Fruit fly (Drosophila melanogaster) whole organism, embryonic: ENCODE measurements around the gene Cad88C.
A peak's percentile ranks its signal among the peaks of the same experiment; 100 is the strongest.

Experiments
- Ada2b ChIP-seq: fragments of 200-800 bp; sonication (Bioruptor generic); IDR thresholded peaks from 2 replicates; pipeline ENCODE4 v1.3.6; 2022; ENCODE audit warnings: missing biosample characterization, missing genetic modification characterization
- Antp ChIP-seq: fragments of 200-800 bp; sonication (Bioruptor generic); optimal IDR thresholded peaks from 3 replicates; lab custom pipeline; 2016; ENCODE audit warnings: missing biosample characterization, missing genetic modification characterization
- Bgb ChIP-seq: fragments of 200-800 bp; sonication (Bioruptor generic); IDR thresholded peaks from 2 replicates; pipeline ENCODE4 v1.3.6; 2022; ENCODE audit warnings: missing biosample characterization, missing genetic modification characterization; ENCODE audit not compliant: partially characterized antibody
- CG10147 ChIP-seq: fragments of 200-800 bp; sonication (Bioruptor generic); optimal IDR thresholded peaks from 2 replicates; lab custom pipeline; 2019; ENCODE audit warnings: missing biosample characterization, mild to moderate bottlenecking, missing genetic modification characterization, moderate library complexity
- CG10267 ChIP-seq: fragments of 200-800 bp; sonication (Bioruptor generic); optimal IDR thresholded peaks from 2 replicates; lab custom pipeline; 2018; ENCODE audit warnings: missing biosample characterization, mild to moderate bottlenecking, missing genetic modification characterization, moderate library complexity
- CG11723 ChIP-seq: fragments of 200-800 bp; sonication (Bioruptor generic); optimal IDR thresholded peaks from 2 replicates; lab custom pipeline; 2017; ENCODE audit warnings: missing biosample characterization, mild to moderate bottlenecking, missing genetic modification characterization
- CG12299 ChIP-seq: fragments of 200-800 bp; sonication (Bioruptor generic); optimal IDR thresholded peaks from 2 replicates; lab custom pipeline; 2018; ENCODE audit warnings: missing biosample characterization, mild to moderate bottlenecking, missing genetic modification characterization
- CG17359 ChIP-seq: fragments of 200-800 bp; sonication (Bioruptor generic); optimal IDR thresholded peaks from 3 replicates; lab custom pipeline; 2018; ENCODE audit warnings: missing biosample characterization, mild to moderate bottlenecking, missing genetic modification characterization, moderate library complexity
- CG17568 ChIP-seq: fragments of 200-800 bp; sonication (Bioruptor generic); optimal IDR thresholded peaks from 2 replicates; lab custom pipeline; 2018; ENCODE audit warnings: missing biosample characterization, mild to moderate bottlenecking, missing genetic modification characterization, moderate library complexity
- CG1832 ChIP-seq: fragments of 200-800 bp; sonication (Bioruptor generic); optimal IDR thresholded peaks from 2 replicates; lab custom pipeline; 2017; ENCODE audit warnings: missing biosample characterization, mild to moderate bottlenecking, missing genetic modification characterization, inconsistent platforms
- CG2129 ChIP-seq: fragments of 200-800 bp; sonication (Bioruptor generic); IDR thresholded peaks from 2 replicates; pipeline ENCODE4 v1.3.6; 2022; ENCODE audit warnings: missing biosample characterization, missing genetic modification characterization; ENCODE audit not compliant: partially characterized antibody
- CG2199 ChIP-seq: fragments of 200-800 bp; sonication (Bioruptor generic); IDR thresholded peaks from 3 replicates; pipeline ENCODE4 v1.3.6; 2022; ENCODE audit warnings: missing biosample characterization, missing genetic modification characterization
- CG30431 ChIP-seq: fragments of 200-800 bp; sonication (Bioruptor generic); optimal IDR thresholded peaks from 2 replicates; lab custom pipeline; 2017; ENCODE audit warnings: missing biosample characterization, missing genetic modification characterization
- CG31365 ChIP-seq: fragments of 200-800 bp; sonication (Bioruptor generic); optimal IDR thresholded peaks from 2 replicates; lab custom pipeline; 2018; ENCODE audit warnings: missing biosample characterization, mild to moderate bottlenecking, missing genetic modification characterization
- CG33557 ChIP-seq: fragments of 200-800 bp; sonication (Bioruptor generic); optimal IDR thresholded peaks from 2 replicates; lab custom pipeline; 2019; ENCODE audit warnings: missing biosample characterization, mild to moderate bottlenecking, missing genetic modification characterization, moderate library complexity
- CG8388 ChIP-seq: fragments of 200-800 bp; sonication (Bioruptor generic); optimal IDR thresholded peaks from 2 replicates; lab custom pipeline; 2019; ENCODE audit warnings: missing biosample characterization, mild to moderate bottlenecking, missing genetic modification characterization, moderate library complexity
- CG8478 ChIP-seq: fragments of >200 bp; optimal IDR thresholded peaks from 2 replicates; lab custom pipeline; 2018
- CoRest ChIP-seq: fragments of 200-800 bp; sonication (Bioruptor generic); optimal IDR thresholded peaks from 3 replicates; lab custom pipeline; 2018; ENCODE audit warnings: missing biosample characterization, mild to moderate bottlenecking, missing genetic modification characterization, moderate library complexity
- Drgx ChIP-seq: fragments of 200-800 bp; sonication (Bioruptor generic); IDR thresholded peaks from 2 replicates; pipeline ENCODE4 v1.3.6; 2022; ENCODE audit warnings: missing biosample characterization, missing genetic modification characterization
- Elba2 ChIP-seq: fragments of 200-800 bp; sonication (Bioruptor generic); optimal IDR thresholded peaks from 3 replicates; lab custom pipeline; 2016; ENCODE audit warnings: missing biosample characterization, missing genetic modification characterization
- Max ChIP-seq: fragments of 200-800 bp; sonication (Bioruptor generic); optimal IDR thresholded peaks from 2 replicates; lab custom pipeline; 2016; ENCODE audit warnings: missing biosample characterization, mild to moderate bottlenecking, missing genetic modification characterization
- Med ChIP-seq: fragments of 200-800 bp; sonication (Bioruptor generic); peaks from one replicate; lab custom pipeline; 2016; ENCODE audit warnings: missing biosample characterization, missing genetic modification characterization, mild to moderate bottlenecking, inconsistent platforms, moderate library complexity
- NFAT ChIP-seq: fragments of 200-800 bp; sonication (Bioruptor generic); IDR thresholded peaks from 2 replicates; pipeline ENCODE4 v1.3.6; 2022; ENCODE audit warnings: missing biosample characterization, missing genetic modification characterization
- Nf-YC ChIP-seq: fragments of 200-800 bp; optimal IDR thresholded peaks from 3 replicates; lab custom pipeline; 2019; ENCODE audit warnings: missing biosample characterization, mild to moderate bottlenecking, missing genetic modification characterization, moderate library complexity
- NfI ChIP-seq: fragments of 200-800 bp; sonication (Bioruptor generic); optimal IDR thresholded peaks from 3 replicates; lab custom pipeline; 2018; ENCODE audit warnings: missing biosample characterization, mild to moderate bottlenecking, missing genetic modification characterization, moderate library complexity
- Six4 ChIP-seq: fragments of 200-800 bp; sonication (Bioruptor generic); optimal IDR thresholded peaks from 2 replicates; lab custom pipeline; 2016; ENCODE audit warnings: missing biosample characterization, missing genetic modification characterization
- Trl ChIP-seq, 3 experiments: fragments of >200 bp in 2 of 3; fragments of 200-800 bp in 1 of 3; sonication (Bioruptor generic) in 1 of 3; optimal IDR thresholded peaks; 2 replicates in 1 of 3; 3 replicates in 2 of 3; lab custom pipeline; 2016 to 2017; ENCODE audit warnings: missing biosample characterization in 1 of 3, missing genetic modification characterization in 1 of 3
- Xrp1 ChIP-seq: fragments of 200-800 bp; sonication (Bioruptor generic); IDR thresholded peaks from 2 replicates; pipeline ENCODE4 v1.3.6; 2022; ENCODE audit warnings: missing biosample characterization, missing genetic modification characterization
- ash1 ChIP-seq: fragments of 200-800 bp; sonication (Bioruptor generic); optimal IDR thresholded peaks from 2 replicates; lab custom pipeline; 2018; ENCODE audit warnings: missing biosample characterization, mild to moderate bottlenecking, missing genetic modification characterization
- ci ChIP-seq: fragments of 200-800 bp; sonication (Bioruptor generic); IDR thresholded peaks from 3 replicates; pipeline ENCODE4 v1.3.6; 2022; ENCODE audit warnings: missing biosample characterization, missing genetic modification characterization
- cwo ChIP-seq: fragments of 200-800 bp; sonication (Bioruptor generic); optimal IDR thresholded peaks from 3 replicates; lab custom pipeline; 2017; ENCODE audit warnings: missing biosample characterization, missing genetic modification characterization, mild to moderate bottlenecking, moderate library complexity, missing genetic modification reagents
- dm ChIP-seq: fragments of 200-800 bp; sonication (Bioruptor generic); optimal IDR thresholded peaks from 3 replicates; lab custom pipeline; 2016; ENCODE audit warnings: missing biosample characterization, missing genetic modification characterization
- exex ChIP-seq: fragments of 200-800 bp; sonication (Bioruptor generic); optimal IDR thresholded peaks from 4 replicates; lab custom pipeline; 2018; ENCODE audit warnings: missing biosample characterization, mild to moderate bottlenecking, missing genetic modification characterization, moderate library complexity
- gce ChIP-seq: fragments of 200-800 bp; sonication (Bioruptor generic); IDR thresholded peaks from 3 replicates; pipeline ENCODE4 v1.3.6; 2022; ENCODE audit warnings: missing biosample characterization, missing genetic modification characterization
- gfzf ChIP-seq: fragments of 200-800 bp; sonication (Bioruptor generic); optimal IDR thresholded peaks from 2 replicates; lab custom pipeline; 2016; ENCODE audit warnings: missing biosample characterization, mild to moderate bottlenecking, missing genetic modification characterization, moderate library complexity
- grau ChIP-seq: fragments of 200-800 bp; optimal IDR thresholded peaks from 3 replicates; lab custom pipeline; 2019; ENCODE audit warnings: missing biosample characterization, mild to moderate bottlenecking, missing genetic modification characterization, moderate library complexity
- hb ChIP-seq: fragments of 200-800 bp; sonication (Bioruptor generic); IDR thresholded peaks from 3 replicates; pipeline ENCODE4 v1.3.6; 2022; ENCODE audit warnings: missing biosample characterization, missing genetic modification characterization; ENCODE audit not compliant: partially characterized antibody
- her ChIP-seq: fragments of 200-800 bp; sonication (Bioruptor generic); optimal IDR thresholded peaks from 2 replicates; lab custom pipeline; 2016; ENCODE audit warnings: missing biosample characterization, missing genetic modification characterization
- jing ChIP-seq: fragments of 200-800 bp; sonication (Bioruptor generic); optimal IDR thresholded peaks from 2 replicates; lab custom pipeline; 2018; ENCODE audit warnings: missing biosample characterization, mild to moderate bottlenecking, missing genetic modification characterization
- jumu ChIP-seq: fragments of 200-800 bp; sonication (Bioruptor generic); optimal IDR thresholded peaks from 3 replicates; lab custom pipeline; 2016; ENCODE audit warnings: missing biosample characterization, missing genetic modification characterization
- ken ChIP-seq: fragments of 200-800 bp; sonication (Bioruptor generic); IDR thresholded peaks from 3 replicates; pipeline ENCODE4 v1.3.6; 2022; ENCODE audit warnings: missing biosample characterization, missing genetic modification characterization
- lilli ChIP-seq: fragments of 200-800 bp; sonication (Bioruptor generic); optimal IDR thresholded peaks from 3 replicates; lab custom pipeline; 2016; ENCODE audit warnings: missing biosample characterization, missing genetic modification characterization
- lov ChIP-seq, 2 experiments: fragments of 200-800 bp in 1 of 2; fragments of >200 bp in 1 of 2; sonication (Bioruptor generic) in 1 of 2; IDR thresholded peaks in 1 of 2; optimal IDR thresholded peaks in 1 of 2; 2 replicates in 1 of 2; 3 replicates in 1 of 2; pipeline versions ENCODE4 v1.3.6 to Lab custom; 2017 to 2022; ENCODE audit warnings: missing biosample characterization in 1 of 2, missing genetic modification characterization in 1 of 2
- luna ChIP-seq: fragments of 200-800 bp; sonication (Bioruptor generic); optimal IDR thresholded peaks from 2 replicates; lab custom pipeline; 2016; ENCODE audit warnings: missing biosample characterization, missing genetic modification characterization
- odd ChIP-seq: fragments of 200-800 bp; sonication (Bioruptor generic); optimal IDR thresholded peaks from 2 replicates; lab custom pipeline; 2017; ENCODE audit warnings: missing biosample characterization, mild to moderate bottlenecking, missing genetic modification characterization
- phol ChIP-seq: fragments of 200-800 bp; sonication (Bioruptor generic); optimal IDR thresholded peaks from 3 replicates; lab custom pipeline; 2018; ENCODE audit warnings: missing biosample characterization, mild to moderate bottlenecking, missing genetic modification characterization, moderate library complexity
- psq ChIP-seq: fragments of 200-800 bp; sonication (Bioruptor generic); optimal IDR thresholded peaks from 2 replicates; lab custom pipeline; 2017; ENCODE audit warnings: missing biosample characterization, missing genetic modification characterization
- zf30C ChIP-seq: fragments of 200-800 bp; sonication (Bioruptor generic); optimal IDR thresholded peaks from 3 replicates; lab custom pipeline; 2018; ENCODE audit warnings: missing biosample characterization, mild to moderate bottlenecking, missing genetic modification characterization

Cad88C gene

dm6 chr3R:14590753-14591535, 39.3 kb upstream of the Cad88C start (continued):
- no peak for TF ChIP-seq Antp (GFP tag; lab: Kevin White, UChicago)
- TF ChIP-seq luna (GFP tag; lab: Kevin White, UChicago) = no peak
- peak; percentile 93 for TF ChIP-seq CG10267 (tag; lab: Kevin White, UChicago)
- TF ChIP-seq Six4 (GFP tag; lab: Kevin White, UChicago) = peak; percentile 80
- no peak for TF ChIP-seq CG2129 (GFP tag; lab: Robert Waterston, UW)
- TF ChIP-seq Nf-YC (tag; lab: Kevin White, UChicago) = peak; percentile 60
- TF ChIP-seq CG12299 = peak; percentile 55
- peak; percentile 79 for TF ChIP-seq CG17359 (tag; lab: Kevin White, UChicago)
- no peak for TF ChIP-seq exex (tag; lab: Kevin White, UChicago)
- peak; percentile 93 for TF ChIP-seq phol
- peak; percentile 38 for TF ChIP-seq cwo (GFP tag; lab: Kevin White, UChicago)
- no peak for TF ChIP-seq NFAT (GFP tag; lab: Robert Waterston, UW)
- no peak for TF ChIP-seq her (GFP tag; lab: Kevin White, UChicago)
- TF ChIP-seq Max (GFP tag; lab: Kevin White, UChicago) = peak; percentile 73
- no peak for TF ChIP-seq dm
- TF ChIP-seq CG31365 (tag; lab: Kevin White, UChicago) = no peak
- peak; percentile 73 for TF ChIP-seq CG10147 (GFP tag; lab: Kevin White, UChicago)
- TF ChIP-seq lov (optimal IDR thresholded peaks at IDR 0.05; lab: Kevin White, UChicago) = no peak
- peak; percentile 75; the same call in 2 of the 3 replicates for TF ChIP-seq lov (GFP tag; IDR thresholded peaks at IDR 0.05; lab: Robert Waterston, UW)
- peak; percentile 53 for TF ChIP-seq NfI (GFP tag; lab: Kevin White, UChicago)
- TF ChIP-seq CG8478 (lab: Kevin White, UChicago) = no peak
- 0 out of 3 replicates have a peak, but pooled peaks have one; percentile 20 for TF ChIP-seq gce (GFP tag; lab: Robert Waterston, UW)
- 0 out of 3 replicates have a peak, but pooled peaks have one; percentile 47 for TF ChIP-seq ken (GFP tag; lab: Robert Waterston, UW)
- no peak for TF ChIP-seq ash1 (GFP tag; lab: Kevin White, UChicago)
- TF ChIP-seq ci (GFP tag; lab: Robert Waterston, UW) = peak; percentile 62; the same call in 1 of the 3 replicates
- TF ChIP-seq zf30C = peak; percentile 97
- TF ChIP-seq CG8388 (GFP tag; lab: Kevin White, UChicago) = peak; percentile 93
- peak; percentile 64 for TF ChIP-seq Elba2 (GFP tag; lab: Kevin White, UChicago)
- no peak for TF ChIP-seq gfzf (GFP tag; lab: Kevin White, UChicago)
- TF ChIP-seq Ada2b = peak; percentile 65
- TF ChIP-seq CG2199 (GFP tag; lab: Robert Waterston, UW) = no peak
- no peak for TF ChIP-seq Bgb (GFP tag; lab: Robert Waterston, UW)
- TF ChIP-seq jumu (GFP tag; lab: Kevin White, UChicago) = peak; percentile 9
- peak; percentile 50 for TF ChIP-seq CG17568
- peak; percentile 76 for TF ChIP-seq psq (GFP tag; lab: Kevin White, UChicago)

- TF ChIP-seq Drgx (GFP tag; lab: Robert Waterston, UW) (no peak), CG1832 (GFP tag; lab: Kevin White, UChicago) (peak; percentile 51), Xrp1 (GFP tag; lab: Robert Waterston, UW) (peak; percentile 67), CG11723 (no peak), CG30431 (GFP tag; lab: Kevin White, UChicago) (peak; percentile 10), jing (GFP tag; lab: Kevin White, UChicago) (no peak), lilli (GFP tag; lab: Kevin White, UChicago) (no peak), Trl (optimal IDR thresholded peaks at IDR 0.05; lab: Kevin White, UChicago) (peak; percentile 49 to 50), Trl (GFP tag; optimal IDR thresholded peaks at IDR 0.05; lab: Kevin White, UChicago) (no peak), grau (peak; percentile 37), hb (GFP tag; lab: Robert Waterston, UW) (no peak), CoRest (tag; lab: Kevin White, UChicago) (peak; percentile 42), CG33557 (GFP tag; lab: Kevin White, UChicago) (peak; percentile 6), ci (GFP tag; lab: Robert Waterston, UW) (peak; percentile 53; the same call in 2 of the 3 replicates), odd (GFP tag; lab: Kevin White, UChicago) (no peak), Med (GFP tag; lab: Kevin White, UChicago) (peak; percentile 63)
These were observed 32.3 kb upstream of the Cad88C start for dm6 chr3R:14597935-14598424.
